Worm (Caenorhabditis elegans) whole organism, early embryonic: Measurements from ENCODE around the gene phlp-2.

ENCODE experiments used
- F13C5.2 ChIP-seq: sonication (generic microtip); optimal IDR thresholded peaks from 2 replicates; lab custom pipeline; 2017; ENCODE audit warnings: mild to moderate bottlenecking, missing genetic modification characterization, inconsistent platforms, missing compliant biosample characterization
- aly-1 ChIP-seq: sonication (generic microtip); optimal IDR thresholded peaks from 2 replicates; lab custom pipeline; 2016; ENCODE audit warnings: missing genetic modification characterization, missing compliant biosample characterization
- ama-1 ChIP-seq: fragments of 150-350 bp; optimal IDR thresholded peaks from 2 replicates; lab custom pipeline; 2014
- ceh-36 ChIP-seq: sonication (generic microtip); optimal IDR thresholded peaks from 2 replicates; lab custom pipeline; 2016; ENCODE audit warnings: missing genetic modification characterization, inconsistent platforms, missing compliant biosample characterization
- pes-1 ChIP-seq: fragments of 200-800 bp; sonication (Bioruptor generic); IDR thresholded peaks from 2 replicates; pipeline ENCODE4 v1.3.6; 2022; ENCODE audit warnings: missing genetic modification reagents, missing genetic modification characterization, missing compliant biosample characterization
- sea-1 ChIP-seq: fragments of 200-800 bp; sonication (Bioruptor generic); conservative IDR thresholded peaks from 2 replicates; pipeline ENCODE4 v1.3.6; 2022; ENCODE audit warnings: missing genetic modification characterization, missing compliant biosample characterization
- tbx-11 ChIP-seq: fragments of 200-800 bp; sonication (Bioruptor generic); IDR thresholded peaks from 2 replicates; pipeline ENCODE4 v1.3.6; 2022; ENCODE audit warnings: missing genetic modification characterization, missing compliant biosample characterization
- tbx-37 ChIP-seq: fragments of 200-800 bp; sonication (Bioruptor generic); conservative IDR thresholded peaks from 2 replicates; pipeline ENCODE4 v1.3.6; 2022; ENCODE audit warnings: missing genetic modification reagents, missing genetic modification characterization, missing compliant biosample characterization
- tra-4 ChIP-seq: sonication (generic microtip); optimal IDR thresholded peaks from 2 replicates; lab custom pipeline; 2017; ENCODE audit warnings: missing genetic modification characterization, missing compliant biosample characterization

ce11 chrIII:4168665-4169064 is 40.6 kb upstream of the phlp-2 start, which contains the start of gene ccdc-55:
- no peak for TF ChIP-seq ama-1 (lab: Kevin White, UChicago)
- TF ChIP-seq tra-4 (tag; lab: Kevin White, UChicago) = no peak
- no peak for TF ChIP-seq ceh-36 (tag; lab: Kevin White, UChicago)
- no peak for TF ChIP-seq tbx-11 (GFP tag; lab: Robert Waterston, UW)
- no peak for TF ChIP-seq tbx-37
- no peak for TF ChIP-seq pes-1 (GFP tag; lab: Robert Waterston, UW)
- TF ChIP-seq F13C5.2 (tag; lab: Kevin White, UChicago) = no peak
- TF ChIP-seq aly-1 = no peak
- no peak for TF ChIP-seq sea-1 (GFP tag; lab: Robert Waterston, UW)
